Worm (Caenorhabditis elegans): ENCODE data around the gene grl-12.

DNA sequence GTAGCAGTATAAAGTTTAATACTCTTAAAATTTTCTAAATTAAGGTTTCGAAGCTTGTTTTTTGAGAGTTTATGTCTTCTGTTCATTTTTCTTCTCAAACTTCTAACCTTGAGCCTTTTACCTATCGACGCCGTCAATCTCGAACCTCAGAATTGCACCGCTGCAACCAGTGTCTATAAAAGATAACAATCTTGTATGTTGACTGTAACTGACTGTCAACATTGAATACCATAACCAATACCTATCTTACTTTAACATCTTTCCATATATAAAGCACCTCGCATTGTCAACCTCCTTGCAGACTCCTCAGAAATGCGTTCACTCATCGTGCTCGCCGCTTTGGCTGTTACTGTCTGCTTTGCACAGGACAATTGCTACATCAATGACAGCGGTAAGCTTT, 18.1 kb downstream of the grl-12 start, which contains the start of gene grd-5:
- no peak for TF ChIP-seq ztf-11 (tag; optimal IDR thresholded peaks at IDR 0.05)
- no peak for TF ChIP-seq fos-1 (tag; optimal IDR thresholded peaks at IDR 0.05)
- no peak for TF ChIP-seq unc-55 (GFP tag; optimal IDR thresholded peaks at IDR 0.05)
- TF ChIP-seq nhr-77 (tag; optimal IDR thresholded peaks at IDR 0.05): no peak
- TF ChIP-seq lin-39 (tag; optimal IDR thresholded peaks at IDR 0.05): no peak
- TF ChIP-seq nhr-237 (tag; optimal IDR thresholded peaks at IDR 0.05): no peak
- TF ChIP-seq gmeb-1 (tag; optimal IDR thresholded peaks at IDR 0.05): no peak
- TF ChIP-seq skn-1 (tag; optimal IDR thresholded peaks at IDR 0.05): no peak
- TF ChIP-seq nhr-25 (tag; optimal IDR thresholded peaks at IDR 0.05): no peak
- TF ChIP-seq elt-3 (tag; optimal IDR thresholded peaks at IDR 0.05): no peak
- TF ChIP-seq mbf-1 (tag; optimal IDR thresholded peaks at IDR 0.05): no peak

Measured in whole organism, L2 larva.